Worm (Caenorhabditis elegans) whole organism, L4/young adult: Measurements from ENCODE around the gene F02E8.4.

ENCODE experiments used
- dao-5 ChIP-seq: sonication (generic microtip); optimal IDR thresholded peaks from 2 replicates; lab custom pipeline; 2016; ENCODE audit warnings: missing genotype, missing genetic modification characterization, moderate library complexity, missing compliant biosample characterization
- him-1 ChIP-seq: sonication (generic microtip); optimal IDR thresholded peaks from 2 replicates; lab custom pipeline; 2016; ENCODE audit warnings: missing genotype, missing genetic modification reagents, missing genetic modification characterization, missing compliant biosample characterization

DNA sequence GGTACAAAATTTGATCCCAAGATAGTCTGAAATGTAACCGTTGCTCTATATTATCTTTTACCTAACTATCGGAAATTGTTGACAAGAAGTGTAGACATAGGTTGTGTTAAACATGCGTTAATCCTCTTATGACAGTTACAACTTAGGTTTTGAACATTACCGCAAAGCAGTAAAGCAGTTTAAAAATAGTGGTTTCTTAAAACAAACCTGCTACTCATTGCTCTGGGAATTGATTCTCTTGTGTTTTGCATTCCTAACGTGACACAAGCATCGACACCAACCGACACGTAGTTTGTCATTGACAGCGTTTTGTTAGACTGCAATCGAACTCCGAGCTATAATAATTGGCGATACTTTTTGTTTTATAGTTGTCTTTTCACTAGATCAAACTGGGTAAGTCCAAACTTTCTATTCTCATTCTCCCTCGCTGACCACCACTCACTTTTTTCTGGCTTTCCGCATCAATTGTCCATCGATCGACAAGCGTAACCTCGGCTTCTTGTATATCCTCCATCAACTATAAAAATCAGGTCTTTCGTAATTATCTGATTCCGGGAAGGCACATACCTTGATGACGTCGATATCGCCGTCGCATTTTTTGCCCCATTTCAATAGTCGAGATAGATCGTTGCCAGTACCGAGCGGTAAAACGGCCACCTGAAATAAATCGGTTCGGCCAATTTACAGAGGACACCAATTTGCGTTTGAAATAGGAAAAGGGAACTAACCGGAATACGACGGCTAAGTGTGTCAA is 42.1 kb downstream of the F02E8.4 start:
- no peak for TF ChIP-seq dao-5 (tag; lab: Kevin White, UChicago)
- TF ChIP-seq him-1 (tag; lab: Kevin White, UChicago): no peak
